Worm (Caenorhabditis elegans) whole organism, L4/young adult: ENCODE results near the gene sru-25.

Experiments
- W03F9.2 ChIP-seq: fragments of 150-350 bp; optimal IDR thresholded peaks from 2 replicates; lab custom pipeline; 2014; ENCODE audit warnings: missing biosample characterization, missing genetic modification characterization
- dao-5 ChIP-seq: sonication (generic microtip); optimal IDR thresholded peaks from 2 replicates; lab custom pipeline; 2016; ENCODE audit warnings: missing genotype, missing genetic modification characterization, moderate library complexity, missing compliant biosample characterization
- him-1 ChIP-seq: sonication (generic microtip); optimal IDR thresholded peaks from 2 replicates; lab custom pipeline; 2016; ENCODE audit warnings: missing genotype, missing genetic modification reagents, missing genetic modification characterization, missing compliant biosample characterization

DNA sequence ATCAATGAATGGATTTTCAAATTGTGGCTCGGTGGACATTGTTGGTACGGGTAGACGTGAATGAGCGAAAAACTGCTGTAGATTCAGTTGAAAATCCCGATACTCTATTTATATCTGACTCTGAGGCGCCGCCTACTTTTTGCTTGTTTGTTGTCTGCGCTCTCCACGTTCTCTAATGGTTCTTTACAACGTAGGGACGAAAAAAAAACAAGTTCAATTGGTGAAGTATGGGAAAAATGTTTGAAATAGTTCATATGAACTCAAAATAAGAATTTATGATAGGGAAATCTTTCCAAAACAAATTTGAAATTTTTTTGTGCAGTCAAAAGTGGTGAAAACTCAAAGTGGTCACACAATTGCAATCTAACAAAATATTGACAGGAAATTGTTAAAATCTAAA, 39.3 kb downstream of the sru-25 start, which contains the start of gene F48G7.10:
- no peak for TF ChIP-seq W03F9.2 (tag; lab: Kevin White, UChicago)
- TF ChIP-seq him-1: no peak
- TF ChIP-seq dao-5 (tag; lab: Kevin White, UChicago): no peak
